Worm (Caenorhabditis elegans): ENCODE results near the gene ZK1307.1.
A peak's percentile ranks its signal among the peaks of the same experiment; 100 is the strongest.

Gene ZK1307.1

DNA sequence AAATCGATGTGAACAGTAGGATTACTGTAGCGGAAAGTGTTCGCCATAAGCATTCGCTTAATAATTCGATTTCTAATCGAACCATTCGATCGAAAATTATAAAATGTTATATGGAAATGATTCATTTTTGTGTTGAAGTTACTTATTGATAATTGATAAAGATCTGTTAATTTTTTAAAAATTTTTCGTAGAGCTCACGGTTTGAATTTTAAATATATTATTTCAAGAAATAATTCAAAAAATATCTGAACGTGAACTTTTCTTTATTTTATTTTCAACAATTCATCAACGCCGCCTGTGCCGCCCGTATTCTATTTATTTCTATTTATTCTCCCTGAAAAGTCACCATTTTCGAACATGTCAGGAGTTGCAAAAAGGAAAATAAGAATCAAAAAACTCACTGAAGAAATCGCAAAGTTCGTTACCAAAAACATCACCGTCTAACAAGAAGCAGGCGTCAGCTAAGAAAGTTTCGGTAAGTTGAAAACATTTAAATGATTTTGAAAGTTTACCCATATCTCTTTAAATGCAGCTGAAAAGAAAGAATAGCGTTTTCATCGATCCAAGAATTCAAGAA, 43.9 kb downstream of the ZK1307.1 start, which contains the start of the genes T15H9.5 and T15H9.4:
Gene T15H9.5 (minus strand): TSS at position 101 of the 577 bp plus-strand sequence.
Gene T15H9.4 (plus strand): TSS at position 527 of the 577 bp plus-strand sequence.
- TF ChIP-seq hmg-11 (tag; optimal IDR thresholded peaks at IDR 0.05) (no peak), ceh-9 (tag; optimal IDR thresholded peaks at IDR 0.05) (no peak), nhr-12 (tag; optimal IDR thresholded peaks at IDR 0.05) (no peak), fos-1 (tag; optimal IDR thresholded peaks at IDR 0.05) (no peak), jun-1 (tag; optimal IDR thresholded peaks at IDR 0.05) (no peak), nhr-28 (tag; optimal IDR thresholded peaks at IDR 0.05) (no peak), eor-1 (tag; optimal IDR thresholded peaks at IDR 0.05) (no peak), nhr-76 (tag; optimal IDR thresholded peaks at IDR 0.05) (no peak), pqm-1 (tag; optimal IDR thresholded peaks at IDR 0.05) (no peak), egl-27 (tag; optimal IDR thresholded peaks at IDR 0.05) (no peak), snpc-4 (tag; optimal IDR thresholded peaks at IDR 0.05) (no peak)

DNA sequence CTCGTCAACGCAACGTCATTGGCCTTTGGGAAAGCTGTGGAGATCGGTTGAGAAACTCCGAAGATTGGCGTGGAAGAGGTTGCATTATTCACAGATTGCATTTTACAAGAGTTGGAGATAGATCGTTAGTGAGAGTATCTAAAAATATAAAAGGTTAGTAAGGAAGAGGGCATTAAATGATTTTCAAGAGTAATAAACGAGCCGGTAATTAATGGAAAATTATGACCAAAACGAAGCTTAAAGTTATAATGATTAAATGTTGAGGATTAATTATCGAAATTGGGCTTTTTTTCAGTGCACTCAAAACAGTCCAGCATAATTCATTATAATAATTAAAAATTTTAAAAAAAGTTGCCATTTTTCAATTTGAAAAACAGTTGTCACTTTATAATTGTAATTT, 46.1 kb downstream of the ZK1307.1 start, which contains the start of gene pap-2:
Gene pap-2 (minus strand): TSS at position 101 of the 400 bp plus-strand sequence.
- TF ChIP-seq nhr-67 (tag; optimal IDR thresholded peaks at IDR 0.05) (no peak), nfya-1 (tag; optimal IDR thresholded peaks at IDR 0.05; ENCODE audit: insufficient read depth) (no peak), jun-1 (tag; optimal IDR thresholded peaks at IDR 0.05) (no peak), lin-15B (tag; optimal IDR thresholded peaks at IDR 0.05) (no peak), fkh-2 (tag; optimal IDR thresholded peaks at IDR 0.05) (no peak), ztf-11 (tag; optimal IDR thresholded peaks at IDR 0.05) (no peak), ama-1 (optimal IDR thresholded peaks at IDR 0.05) (no peak), mml-1 (tag; optimal IDR thresholded peaks at IDR 0.05) (no peak), nhr-76 (tag; optimal IDR thresholded peaks at IDR 0.05) (no peak), nhr-11 (tag; optimal IDR thresholded peaks at IDR 0.05) (no peak), ceh-28 (tag; optimal IDR thresholded peaks at IDR 0.05) (no peak), nhr-12 (tag; optimal IDR thresholded peaks at IDR 0.05) (no peak), ZK546.5 (tag; optimal IDR thresholded peaks at IDR 0.05) (no peak), egl-27 (tag; optimal IDR thresholded peaks at IDR 0.05) (no peak), unc-39 (tag; optimal IDR thresholded peaks at IDR 0.05) (no peak), elt-3 (tag; optimal IDR thresholded peaks at IDR 0.05) (no peak), tbx-2 (tag; optimal IDR thresholded peaks at IDR 0.05) (no peak), elt-2 (tag; optimal IDR thresholded peaks at IDR 0.05) (no peak), skn-1 (tag; optimal IDR thresholded peaks at IDR 0.05) (no peak), pqm-1 (tag; optimal IDR thresholded peaks at IDR 0.05) (no peak)

DNA sequence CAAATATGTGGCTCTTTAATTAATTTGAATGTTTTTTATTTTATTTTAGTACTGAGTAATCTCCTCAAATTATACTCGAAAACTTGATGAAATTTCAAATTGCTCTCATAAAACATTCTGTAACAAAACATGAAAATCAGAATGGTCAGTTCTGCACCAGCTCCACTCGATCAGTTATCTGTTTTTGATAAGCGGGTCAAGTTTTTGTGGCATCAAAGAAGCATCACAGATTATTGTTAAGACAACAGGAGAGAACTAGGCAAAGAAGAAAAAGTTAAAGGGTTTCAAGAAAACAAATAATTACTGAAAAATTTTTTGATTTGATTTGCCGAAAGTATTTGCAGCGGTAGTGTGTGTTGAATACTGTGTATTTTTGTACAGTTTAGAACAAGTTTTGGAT, 48.2 kb downstream of the ZK1307.1 start:
- TF ChIP-seq pqm-1 (tag; optimal IDR thresholded peaks at IDR 0.05) (peak; percentile 44), pha-4 (tag; optimal IDR thresholded peaks at IDR 0.05) (peak; percentile 6), ZK546.5 (tag; optimal IDR thresholded peaks at IDR 0.05) (no peak), elt-2 (tag; optimal IDR thresholded peaks at IDR 0.05) (peak; percentile 53)

DNA sequence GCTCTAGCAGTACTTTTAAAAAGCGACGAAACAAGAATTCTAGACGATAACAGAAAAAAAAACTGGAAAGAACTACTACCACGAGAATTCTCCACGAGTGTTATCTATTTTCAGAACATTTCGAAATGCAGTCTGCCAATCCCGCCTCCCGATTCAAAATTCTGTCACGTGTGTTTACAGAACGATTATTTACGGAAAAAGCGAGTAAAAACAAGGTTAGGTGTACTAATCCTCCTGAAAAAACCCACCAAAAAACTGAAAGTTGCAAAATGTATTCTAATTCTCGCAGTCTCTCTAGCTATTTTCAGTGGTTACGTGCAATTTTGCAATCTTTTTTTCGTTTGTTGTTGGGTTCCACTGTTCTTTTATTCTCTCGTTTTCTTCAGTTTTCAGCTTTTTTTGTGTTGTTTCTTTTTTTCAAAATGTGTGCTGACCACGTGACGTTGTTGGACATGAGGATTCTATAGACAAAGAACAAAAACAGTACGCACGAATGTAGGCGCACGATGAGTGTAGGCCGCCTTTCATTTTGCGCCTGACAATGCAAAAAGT, 48.8 kb downstream of the ZK1307.1 start:
- TF ChIP-seq elt-1 (tag; optimal IDR thresholded peaks at IDR 0.05) (no peak), sea-2 (GFP tag; optimal IDR thresholded peaks at IDR 0.05) (no peak), daf-12 (tag; optimal IDR thresholded peaks at IDR 0.05) (no peak), nhr-67 (tag; optimal IDR thresholded peaks at IDR 0.05) (no peak), ceh-16 (tag; optimal IDR thresholded peaks at IDR 0.05) (no peak), pha-4 (tag; optimal IDR thresholded peaks at IDR 0.05) (peak; percentile 13), unc-62 (GFP tag; optimal IDR thresholded peaks at IDR 0.05) (no peak), nhr-28 (tag; optimal IDR thresholded peaks at IDR 0.05) (no peak), lin-15B (tag; optimal IDR thresholded peaks at IDR 0.05) (no peak), unc-39 (tag; optimal IDR thresholded peaks at IDR 0.05) (no peak), elt-2 (tag; optimal IDR thresholded peaks at IDR 0.05) (peak; percentile 20), ama-1 (optimal IDR thresholded peaks at IDR 0.05) (peak; percentile 17), skn-1 (tag; optimal IDR thresholded peaks at IDR 0.05) (no peak)

DNA sequence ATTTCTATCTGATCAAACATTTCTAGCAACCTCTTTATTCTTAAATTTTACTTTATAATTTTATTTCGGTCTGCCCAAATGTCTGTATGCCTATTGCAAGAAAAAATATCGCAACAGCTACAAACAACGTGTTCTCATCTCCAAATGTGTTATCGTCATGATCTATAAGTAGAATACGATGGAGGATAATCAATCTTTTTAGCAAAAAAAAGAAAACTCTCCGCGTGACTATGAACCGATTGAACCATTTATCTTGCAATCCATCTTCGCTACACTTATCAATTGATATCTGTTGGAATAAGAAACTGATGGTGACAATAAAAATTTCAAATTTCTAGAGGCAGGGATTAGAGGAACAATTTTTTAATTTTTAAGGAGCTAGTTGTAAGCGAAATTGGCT, 49.4 kb downstream of the ZK1307.1 start:
- TF ChIP-seq nhr-23 (tag; optimal IDR thresholded peaks at IDR 0.05) (peak; percentile 30), lsy-12 (tag; optimal IDR thresholded peaks at IDR 0.05) (no peak), nhr-11 (tag; optimal IDR thresholded peaks at IDR 0.05) (no peak), ceh-28 (tag; optimal IDR thresholded peaks at IDR 0.05) (no peak), elt-1 (tag; optimal IDR thresholded peaks at IDR 0.05) (peak; percentile 93), elt-3 (tag; optimal IDR thresholded peaks at IDR 0.05) (no peak), nhr-12 (tag; optimal IDR thresholded peaks at IDR 0.05) (no peak), egl-27 (tag; optimal IDR thresholded peaks at IDR 0.05) (no peak), daf-12 (tag; optimal IDR thresholded peaks at IDR 0.05) (no peak), snpc-4 (tag; optimal IDR thresholded peaks at IDR 0.05) (no peak), ceh-16 (tag; optimal IDR thresholded peaks at IDR 0.05) (no peak), nhr-43 (tag; optimal IDR thresholded peaks at IDR 0.05; ENCODE audit: poor library complexity, severe bottlenecking) (no peak), nhr-77 (tag; optimal IDR thresholded peaks at IDR 0.05) (no peak)

All from whole organism, L3 larva.